Worm (Caenorhabditis elegans): Measurements from ENCODE around the gene ZC196.8.

- TF ChIP-seq sptf-2 (GFP tag; optimal IDR thresholded peaks at IDR 0.05) = no peak
- TF ChIP-seq F33H1.4 (GFP tag; IDR thresholded peaks at IDR 0.05) = no peak
- TF ChIP-seq somi-1 (GFP tag; optimal IDR thresholded peaks at IDR 0.05) = no peak
- TF ChIP-seq die-1 (tag; optimal IDR thresholded peaks at IDR 0.05) = no peak
- TF ChIP-seq sea-2 (GFP tag; IDR thresholded peaks at IDR 0.05) = no peak
- no peak for TF ChIP-seq nhr-120 (GFP tag; IDR thresholded peaks at IDR 0.05)
- TF ChIP-seq tlf-1 (GFP tag; optimal IDR thresholded peaks at IDR 0.05) = no peak
- no peak for TF ChIP-seq unc-62 (GFP tag; optimal IDR thresholded peaks at IDR 0.05)
- no peak for TF ChIP-seq mel-28 (tag; optimal IDR thresholded peaks at IDR 0.05; ENCODE audit: borderline replicate concordance)
These were observed 34.4 kb downstream of the ZC196.8 start, which contains the start of gene ZC190.8 for ce11 chrV:8687707-8688106.
